Fruit fly (Drosophila melanogaster): ENCODE results near the gene Sgs4.
A peak's percentile ranks its signal among the peaks of the same experiment; 100 is the strongest.

- TF ChIP-seq foxo (GFP tag; optimal IDR thresholded peaks at IDR 0.05), result peak in 1 of 2 experiments; percentile 35
- TF ChIP-seq CG32264 (GFP tag; optimal IDR thresholded peaks at IDR 0.05), result no peak
Observed at dm6 chrX:3273557-3273956, 23.7 kb downstream of the Sgs4 start.
